Fruit fly (Drosophila melanogaster) whole organism, wandering third instar larva: Measurements from ENCODE around the gene COX5B.

Experiments used
- Abd-B ChIP-seq: fragments of >200 bp; optimal IDR thresholded peaks from 2 replicates; lab custom pipeline; 2017; ENCODE audit warnings: missing biosample characterization, missing genetic modification characterization
- CG32264 ChIP-seq: fragments of 200-800 bp; sonication (Bioruptor generic); optimal IDR thresholded peaks from 2 replicates; lab custom pipeline; 2016; ENCODE audit warnings: missing biosample characterization, missing genetic modification characterization
- Dfd ChIP-seq: fragments of >200 bp; optimal IDR thresholded peaks from 2 replicates; lab custom pipeline; 2017; ENCODE audit warnings: missing biosample characterization, missing genetic modification characterization
- Dif ChIP-seq: fragments of 200-275, 200-300 bp; sonication (Bioruptor generic); optimal IDR thresholded peaks from 2 replicates; lab custom pipeline; 2018; ENCODE audit warnings: missing biosample characterization, missing genetic modification characterization; ENCODE audit not compliant: partially characterized antibody
- HLH106 ChIP-seq: fragments of 200-800 bp; optimal IDR thresholded peaks from 3 replicates; lab custom pipeline; 2019; ENCODE audit warnings: missing biosample characterization, mild to moderate bottlenecking, missing genetic modification characterization, moderate library complexity
- Hnf4 ChIP-seq: fragments of 200-800 bp; sonication (Bioruptor generic); optimal IDR thresholded peaks from 2 replicates; lab custom pipeline; 2016; ENCODE audit warnings: missing biosample characterization, mild to moderate bottlenecking, missing genetic modification characterization
- Hr83 ChIP-seq: fragments of 200-300 bp; sonication (Bioruptor generic); optimal IDR thresholded peaks from 2 replicates; lab custom pipeline; 2016; ENCODE audit warnings: missing biosample characterization, mild to moderate bottlenecking, missing genetic modification characterization, moderate library complexity; ENCODE audit not compliant: poor library complexity, severe bottlenecking
- Jra ChIP-seq: sonication (Bioruptor generic); optimal IDR thresholded peaks from 2 replicates; lab custom pipeline; 2016; ENCODE audit warnings: missing biosample characterization, missing genetic modification characterization
- Myc ChIP-seq: fragments of >200 bp; optimal IDR thresholded peaks from 2 replicates; lab custom pipeline; 2017
- N ChIP-seq: fragments of >200 bp; optimal IDR thresholded peaks from 2 replicates; lab custom pipeline; 2018; ENCODE audit warnings: missing biosample characterization, missing external identifiers, missing genetic modification characterization
- Rel ChIP-seq, 2 experiments: fragments of 200-800 bp; sonication (Bioruptor generic) in 1 of 2; optimal IDR thresholded peaks; 2 replicates in 1 of 2; 3 replicates in 1 of 2; lab custom pipeline; 2016 to 2019; ENCODE audit warnings: mild to moderate bottlenecking in 2 of 2, missing biosample characterization in 2 of 2, missing genetic modification characterization in 2 of 2, moderate library complexity in 1 of 2
- Vsx2 ChIP-seq: fragments of 200-300, 225-300 bp; sonication (Bioruptor generic); optimal IDR thresholded peaks from 2 replicates; lab custom pipeline; 2018; ENCODE audit warnings: missing biosample characterization, missing genetic modification characterization; ENCODE audit not compliant: partially characterized antibody
- br ChIP-seq: fragments of 200-800 bp; sonication (Bioruptor generic); optimal IDR thresholded peaks from 2 replicates; lab custom pipeline; 2016; ENCODE audit warnings: missing biosample characterization, missing genetic modification characterization
- brk ChIP-seq: fragments of 200-800 bp; sonication (Bioruptor generic); optimal IDR thresholded peaks from 2 replicates; lab custom pipeline; 2016; ENCODE audit warnings: missing biosample characterization, mild to moderate bottlenecking, missing genetic modification characterization
- dl ChIP-seq, 2 experiments: fragments of 175-275, 200-275 bp in 1 of 2; fragments of 200-275 bp in 1 of 2; sonication (Bioruptor generic); optimal IDR thresholded peaks; lab custom pipeline; 2018; ENCODE audit warnings: mild to moderate bottlenecking in 2 of 2, missing biosample characterization in 2 of 2, missing genetic modification characterization in 2 of 2, moderate library complexity in 2 of 2; ENCODE audit not compliant: partially characterized antibody in 2 of 2, insufficient read depth in 1 of 2
- dmrt93B ChIP-seq: fragments of 200-800 bp; sonication (Bioruptor generic); optimal IDR thresholded peaks from 2 replicates; lab custom pipeline; 2018; ENCODE audit warnings: missing biosample characterization, mild to moderate bottlenecking, missing genetic modification characterization
- dsf ChIP-seq: sonication (Bioruptor generic); optimal IDR thresholded peaks from 2 replicates; lab custom pipeline; 2016; ENCODE audit warnings: missing biosample characterization, missing genetic modification characterization, borderline replicate concordance
- ey ChIP-seq: fragments of 200-800 bp; sonication (Bioruptor generic); optimal IDR thresholded peaks from 2 replicates; lab custom pipeline; 2016; ENCODE audit warnings: missing biosample characterization, missing genetic modification characterization
- foxo ChIP-seq, 2 experiments: fragments of 200-800 bp; sonication (Bioruptor generic); optimal IDR thresholded peaks; 2 replicates in 1 of 2; 3 replicates in 1 of 2; lab custom pipeline; 2016 to 2017; ENCODE audit warnings: missing biosample characterization in 2 of 2, missing genetic modification characterization in 2 of 2
- h ChIP-seq: fragments of 200-800 bp; sonication (Bioruptor generic); optimal IDR thresholded peaks from 3 replicates; lab custom pipeline; 2016; ENCODE audit warnings: missing biosample characterization, mild to moderate bottlenecking, missing genetic modification characterization
- jim ChIP-seq: fragments of 175-275, 200-325 bp; sonication (Bioruptor generic); optimal IDR thresholded peaks from 2 replicates; lab custom pipeline; 2016; ENCODE audit warnings: missing biosample characterization, mild to moderate bottlenecking, missing genetic modification characterization
- lola ChIP-seq: fragments of >200 bp; optimal IDR thresholded peaks from 2 replicates; lab custom pipeline; 2017; ENCODE audit warnings: missing biosample characterization, missing genetic modification characterization
- pan ChIP-seq: fragments of >200 bp; optimal IDR thresholded peaks from 2 replicates; lab custom pipeline; 2017
- psq ChIP-seq: fragments of 200-800 bp; sonication (Bioruptor generic); optimal IDR thresholded peaks from 3 replicates; lab custom pipeline; 2017; ENCODE audit warnings: missing biosample characterization, mild to moderate bottlenecking, missing genetic modification characterization, moderate library complexity
- rgr ChIP-seq: fragments of 200-800 bp; sonication (Bioruptor generic); optimal IDR thresholded peaks from 3 replicates; lab custom pipeline; 2016; ENCODE audit warnings: missing biosample characterization, mild to moderate bottlenecking, missing genetic modification characterization
- sage ChIP-seq: fragments of 200-800 bp; sonication (Bioruptor generic); optimal IDR thresholded peaks from 2 replicates; lab custom pipeline; 2016; ENCODE audit warnings: missing biosample characterization, mild to moderate bottlenecking, missing genetic modification characterization
- sv ChIP-seq: fragments of 200-800 bp; sonication (Bioruptor generic); optimal IDR thresholded peaks from 3 replicates; lab custom pipeline; 2016; ENCODE audit warnings: missing biosample characterization, missing genetic modification characterization
- usp ChIP-seq: fragments of >200 bp; optimal IDR thresholded peaks from 2 replicates; lab custom pipeline; 2017; ENCODE audit warnings: missing biosample characterization, missing genetic modification characterization
- woc ChIP-seq: sonication (Bioruptor generic); optimal IDR thresholded peaks from 2 replicates; lab custom pipeline; 2016; ENCODE audit warnings: missing biosample characterization, mild to moderate bottlenecking, missing genetic modification characterization

The COX5B gene

DNA sequence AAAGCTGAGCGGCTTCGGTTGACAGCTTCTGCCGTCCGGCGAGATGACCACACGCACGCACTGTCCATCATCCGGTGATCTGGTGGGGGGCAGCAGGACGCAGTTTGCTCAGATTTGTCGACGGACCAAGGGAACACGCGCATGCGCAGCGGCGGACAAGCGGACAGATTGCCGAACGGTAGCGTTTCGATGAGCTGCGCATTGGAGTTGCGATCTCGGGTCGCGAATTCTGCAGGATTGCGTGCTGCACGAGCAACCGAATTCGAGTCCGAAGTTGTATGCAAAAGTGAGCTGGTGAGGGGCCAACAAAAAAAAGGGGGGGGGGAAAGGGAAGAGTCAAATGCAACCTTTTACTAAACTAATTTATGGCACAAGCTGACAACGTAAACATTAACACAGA, 23.9 kb upstream of the COX5B start:
- no peak for TF ChIP-seq HLH106 (tag; lab: Kevin White, UChicago)
- no peak for TF ChIP-seq usp (GFP tag; lab: Kevin White, UChicago)
- TF ChIP-seq ey = no peak
- TF ChIP-seq jim (GFP tag; lab: Kevin White, UChicago) = no peak
- no peak for TF ChIP-seq brk (GFP tag; lab: Kevin White, UChicago)
- TF ChIP-seq lola (GFP tag; lab: Kevin White, UChicago) = no peak
- no peak for TF ChIP-seq dmrt93B (GFP tag; lab: Kevin White, UChicago)
- no peak for TF ChIP-seq h (GFP tag; lab: Kevin White, UChicago)
- TF ChIP-seq dsf (GFP tag; lab: Kevin White, UChicago) = no peak
- TF ChIP-seq Abd-B (GFP tag; lab: Kevin White, UChicago) = no peak

DNA sequence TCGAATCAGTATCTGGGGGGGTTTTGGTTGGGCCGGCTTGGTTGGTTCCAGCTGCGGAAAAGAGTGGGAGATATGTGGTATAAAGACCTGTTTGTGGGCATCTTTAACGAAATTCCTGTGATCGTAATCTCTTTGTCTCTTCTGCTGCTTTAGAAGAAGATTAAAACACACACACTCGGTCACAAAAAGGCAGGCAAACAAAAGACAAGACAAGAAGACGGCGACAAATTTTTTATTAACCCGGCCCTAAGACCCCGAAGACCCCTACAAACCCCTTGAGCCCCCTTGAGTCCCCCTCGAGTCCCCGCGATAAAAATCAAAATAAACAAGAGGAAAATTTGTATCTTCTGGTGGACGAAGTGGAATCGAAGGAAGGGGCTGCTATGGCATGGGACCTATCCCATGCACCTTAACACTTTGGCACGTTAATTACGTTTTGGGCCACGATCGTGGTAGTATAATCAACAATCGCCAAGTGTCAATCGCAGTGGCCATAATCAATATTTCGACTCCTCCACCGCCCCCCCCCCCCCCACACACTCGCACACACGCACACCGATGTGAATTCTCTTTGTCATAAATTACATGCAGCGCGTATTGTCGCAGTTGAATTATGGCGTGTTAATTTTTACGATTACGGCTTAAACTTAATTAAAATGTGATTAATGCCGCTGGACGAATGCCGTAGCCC, 23.3 kb upstream of the COX5B start:
- TF ChIP-seq Dfd (GFP tag; lab: Kevin White, UChicago) (peak; percentile 84), pan (no peak)
- TF ChIP-seq, all 38 proteins: peak for 1

DNA sequence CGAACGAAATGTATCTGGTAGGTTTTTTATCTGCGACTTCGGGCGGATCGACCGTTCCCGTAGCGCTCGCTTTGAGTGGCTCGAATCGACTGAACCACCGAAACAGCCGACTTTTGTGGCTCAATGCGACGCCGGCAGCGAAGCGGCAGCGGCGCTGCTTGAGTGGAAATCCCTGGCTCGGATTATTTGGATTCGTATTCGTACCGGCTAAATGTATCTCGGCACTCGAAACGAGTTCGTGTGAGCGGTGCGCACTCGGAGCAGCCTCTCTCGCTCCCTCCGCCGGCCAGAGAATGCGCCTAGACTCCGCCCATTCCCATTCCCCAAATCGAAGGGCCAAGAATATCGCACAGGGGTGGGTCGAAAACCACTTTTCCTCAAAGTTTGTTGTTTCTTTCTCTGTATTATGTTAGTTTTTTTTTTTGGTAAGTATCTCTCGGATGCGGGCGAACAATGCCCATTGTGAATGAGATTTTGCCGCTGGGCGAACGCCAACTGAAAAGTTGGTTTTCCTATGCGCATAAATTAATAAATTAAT, 21.5 kb upstream of the COX5B start:
- peak; percentile 67 for TF ChIP-seq Vsx2 (GFP tag; lab: Kevin White, UChicago)
- TF ChIP-seq dl (GFP tag; optimal IDR thresholded peaks at IDR 0.05; lab: Kevin White, UChicago; ENCODE audit: insufficient read depth in 1 of 2, partially characterized antibody in 2 of 2) = peak in 1 of 2 experiments; percentile 20
- no peak for TF ChIP-seq ey
- peak; percentile 85 for TF ChIP-seq Dif (GFP tag; lab: Kevin White, UChicago)
- TF ChIP-seq Hr83 (GFP tag; lab: Kevin White, UChicago) = peak; percentile 32

DNA sequence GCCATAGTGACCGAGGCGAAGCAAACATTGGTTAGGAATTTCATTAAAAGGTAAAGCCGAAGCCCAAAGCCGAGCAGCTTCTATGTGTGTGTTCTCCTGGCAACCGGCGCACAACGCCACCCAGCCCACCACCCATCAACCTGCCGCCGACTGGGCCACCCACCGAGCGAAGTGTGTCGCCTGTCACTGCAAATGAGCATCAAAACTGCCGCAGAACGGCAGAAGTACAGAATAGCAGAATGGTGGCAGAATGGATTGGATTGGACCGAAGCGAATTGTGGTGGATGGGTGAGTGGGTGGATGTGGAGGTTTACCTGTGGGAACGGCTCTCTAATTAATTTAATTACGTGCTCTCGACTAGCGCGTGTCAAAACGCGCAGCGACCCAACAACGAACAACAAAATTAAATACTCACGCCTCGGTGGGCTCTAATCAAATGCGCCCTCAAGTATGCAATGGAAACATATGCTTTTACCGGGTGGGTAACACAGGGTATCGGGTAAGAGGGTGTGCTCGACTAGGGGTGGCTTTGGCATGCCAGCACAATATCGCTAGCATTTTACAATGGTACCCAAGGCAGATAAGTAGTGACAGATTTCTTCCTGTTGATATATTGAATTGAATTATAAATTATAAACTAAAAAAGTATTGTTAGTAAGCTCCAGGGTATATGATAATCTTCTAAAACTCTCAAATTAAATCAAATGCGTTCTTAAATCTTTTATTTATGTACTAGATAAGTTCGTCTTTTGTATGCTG, 17.8 kb upstream of the COX5B start:
- TF ChIP-seq usp (GFP tag; lab: Kevin White, UChicago) (no peak), Hnf4 (GFP tag; lab: Kevin White, UChicago) (no peak), Jra (GFP tag; lab: Kevin White, UChicago) (no peak), Rel (GFP tag; optimal IDR thresholded peaks at IDR 0.05; lab: Kevin White, UChicago) (no peak), Rel (tag; optimal IDR thresholded peaks at IDR 0.05; lab: Kevin White, UChicago) (no peak), foxo (GFP tag; optimal IDR thresholded peaks at IDR 0.05; lab: Kevin White, UChicago) (no peak), Vsx2 (GFP tag; lab: Kevin White, UChicago) (no peak), CG32264 (GFP tag; lab: Kevin White, UChicago) (no peak)

DNA sequence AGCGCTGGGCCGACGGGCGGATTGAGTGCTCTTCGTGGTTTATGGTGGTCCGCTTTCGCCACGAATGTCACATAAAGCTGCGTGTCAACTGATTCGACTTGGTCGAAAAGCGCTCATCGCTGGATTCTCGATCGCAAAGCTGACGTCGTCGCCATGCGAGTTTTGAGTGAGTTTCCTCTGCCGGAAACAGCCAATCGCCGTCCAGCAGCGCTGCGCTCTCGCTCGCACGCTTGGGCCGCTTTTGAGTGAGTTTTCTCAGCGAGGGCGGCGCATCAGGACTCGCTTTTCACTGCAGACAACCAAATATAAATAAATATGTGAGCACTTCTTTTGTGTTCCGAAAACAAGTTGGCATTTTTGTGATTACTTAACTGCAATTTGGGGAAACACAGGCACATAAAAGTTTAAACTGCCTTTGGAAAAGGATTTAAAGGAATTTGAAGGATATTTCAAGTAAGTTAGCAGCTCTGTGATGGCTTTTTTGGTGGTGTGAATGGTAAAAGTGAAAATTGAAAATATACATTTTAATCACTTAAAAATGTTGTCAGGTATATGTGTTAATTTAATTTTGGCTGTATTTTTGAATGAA, 10.6 kb upstream of the COX5B start, which contains the start of gene eya:
TSS of gene eya (minus strand) at position 94 of the 589 bp plus-strand sequence.
- TF ChIP-seq sage (no peak), psq (GFP tag; lab: Kevin White, UChicago) (no peak), rgr (no peak), dl (GFP tag; optimal IDR thresholded peaks at IDR 0.05; lab: Kevin White, UChicago; ENCODE audit: insufficient read depth in 1 of 2, partially characterized antibody in 2 of 2) (no peak), HLH106 (tag; lab: Kevin White, UChicago) (no peak), br (no peak), Vsx2 (GFP tag; lab: Kevin White, UChicago) (no peak), N (GFP tag; lab: Kevin White, UChicago) (no peak), woc (no peak), foxo (GFP tag; optimal IDR thresholded peaks at IDR 0.05; lab: Kevin White, UChicago) (no peak), sv (GFP tag; lab: Kevin White, UChicago) (no peak), Hr83 (GFP tag; lab: Kevin White, UChicago) (no peak), dsf (GFP tag; lab: Kevin White, UChicago) (no peak), dmrt93B (GFP tag; lab: Kevin White, UChicago) (no peak), Rel (GFP tag; optimal IDR thresholded peaks at IDR 0.05; lab: Kevin White, UChicago) (no peak), Rel (tag; optimal IDR thresholded peaks at IDR 0.05; lab: Kevin White, UChicago) (no peak), brk (GFP tag; lab: Kevin White, UChicago) (no peak), lola (GFP tag; lab: Kevin White, UChicago) (no peak), Dif (GFP tag; lab: Kevin White, UChicago) (no peak), Myc (lab: Kevin White, UChicago) (no peak)
